Fruit fly (Drosophila melanogaster) whole organism, embryonic: ENCODE results near the gene Stat92E.

Experiments
- Bgb ChIP-seq: fragments of 200-800 bp; sonication (Bioruptor generic); IDR thresholded peaks from 2 replicates; pipeline ENCODE4 v1.3.6; 2022; ENCODE audit warnings: missing biosample characterization, missing genetic modification characterization; ENCODE audit not compliant: partially characterized antibody
- CG10147 ChIP-seq: fragments of 200-800 bp; sonication (Bioruptor generic); optimal IDR thresholded peaks from 2 replicates; lab custom pipeline; 2019; ENCODE audit warnings: missing biosample characterization, mild to moderate bottlenecking, missing genetic modification characterization, moderate library complexity
- CG10209 ChIP-seq: fragments of 200-800 bp; sonication (Bioruptor generic); optimal IDR thresholded peaks from 3 replicates; lab custom pipeline; 2017; ENCODE audit warnings: missing biosample characterization, mild to moderate bottlenecking, missing genetic modification characterization, missing genetic modification reagents
- CG10274 ChIP-seq: fragments of 200-800 bp; sonication (Bioruptor generic); optimal IDR thresholded peaks from 3 replicates; lab custom pipeline; 2017; ENCODE audit warnings: missing biosample characterization, mild to moderate bottlenecking, missing genetic modification characterization
- CG11085 ChIP-seq: fragments of 200-800 bp; sonication (Bioruptor generic); IDR thresholded peaks from 2 replicates; pipeline ENCODE4 v1.3.6; 2022; ENCODE audit warnings: missing biosample characterization, missing genetic modification characterization
- CG12155 ChIP-seq: fragments of 200-800 bp; sonication (Bioruptor generic); optimal IDR thresholded peaks from 3 replicates; lab custom pipeline; 2016; ENCODE audit warnings: missing biosample characterization, missing genetic modification characterization
- CG12219 ChIP-seq: fragments of 200-800 bp; sonication (Bioruptor generic); optimal IDR thresholded peaks from 3 replicates; lab custom pipeline; 2018; ENCODE audit warnings: missing biosample characterization, mild to moderate bottlenecking, missing genetic modification characterization
- CG12744 ChIP-seq: fragments of 200-800 bp; sonication (Bioruptor generic); optimal IDR thresholded peaks from 2 replicates; lab custom pipeline; 2016; ENCODE audit warnings: missing biosample characterization, missing genetic modification characterization
- CG1529 ChIP-seq: fragments of 200-800 bp; sonication (Bioruptor generic); optimal IDR thresholded peaks from 3 replicates; lab custom pipeline; 2018; ENCODE audit warnings: missing biosample characterization, missing genetic modification characterization
- CG1603 ChIP-seq: fragments of 200-800 bp; sonication (Bioruptor generic); optimal IDR thresholded peaks from 2 replicates; lab custom pipeline; 2019; ENCODE audit warnings: missing biosample characterization, mild to moderate bottlenecking, missing genetic modification characterization, moderate library complexity
- CG17912 ChIP-seq: fragments of 200-800 bp; sonication (Bioruptor generic); optimal IDR thresholded peaks from 2 replicates; lab custom pipeline; 2018; ENCODE audit warnings: missing biosample characterization, mild to moderate bottlenecking, missing genetic modification characterization
- CG18011 ChIP-seq: fragments of 200-800 bp; sonication (Bioruptor generic); optimal IDR thresholded peaks from 2 replicates; lab custom pipeline; 2017; ENCODE audit warnings: missing biosample characterization, missing genetic modification characterization, mild to moderate bottlenecking, moderate library complexity, missing genotype
- CG2202 ChIP-seq: fragments of 200-800 bp; sonication (Bioruptor generic); optimal IDR thresholded peaks from 2 replicates; lab custom pipeline; 2018; ENCODE audit warnings: missing biosample characterization, mild to moderate bottlenecking, missing genetic modification characterization
- CG3163 ChIP-seq: fragments of 200-800 bp; sonication (Bioruptor generic); optimal IDR thresholded peaks from 3 replicates; lab custom pipeline; 2016; ENCODE audit warnings: missing biosample characterization, missing genetic modification characterization
- CG3281 ChIP-seq: fragments of 200-800 bp; sonication (Bioruptor generic); optimal IDR thresholded peaks from 3 replicates; lab custom pipeline; 2017; ENCODE audit warnings: missing biosample characterization, mild to moderate bottlenecking, missing genetic modification characterization
- CG3995 ChIP-seq: fragments of 200-800 bp; sonication (Bioruptor generic); optimal IDR thresholded peaks from 3 replicates; lab custom pipeline; 2016; ENCODE audit warnings: missing biosample characterization, missing genetic modification characterization
- CG4404 ChIP-seq: fragments of 200-800 bp; sonication (Bioruptor generic); IDR thresholded peaks from 2 replicates; pipeline ENCODE4 v1.3.6; 2022; ENCODE audit warnings: missing biosample characterization, missing genetic modification characterization
- CG4707 ChIP-seq: fragments of 200-800 bp; sonication (Bioruptor generic); optimal IDR thresholded peaks from 2 replicates; lab custom pipeline; 2018; ENCODE audit warnings: missing biosample characterization, mild to moderate bottlenecking, missing genetic modification characterization, moderate library complexity
- CG7556 ChIP-seq: fragments of 200-800 bp; sonication (Bioruptor generic); optimal IDR thresholded peaks from 2 replicates; lab custom pipeline; 2017; ENCODE audit warnings: missing biosample characterization, mild to moderate bottlenecking, missing genetic modification characterization
- CG7928 ChIP-seq: fragments of 200-800 bp; sonication (Bioruptor generic); optimal IDR thresholded peaks from 2 replicates; lab custom pipeline; 2017; ENCODE audit warnings: missing biosample characterization, mild to moderate bottlenecking, missing genetic modification characterization
- CG9437 ChIP-seq: fragments of 200-800 bp; sonication (Bioruptor generic); optimal IDR thresholded peaks from 2 replicates; lab custom pipeline; 2018; ENCODE audit warnings: missing biosample characterization, mild to moderate bottlenecking, missing genetic modification characterization
- Camta ChIP-seq: fragments of 200-800 bp; sonication (Bioruptor generic); optimal IDR thresholded peaks from 2 replicates; lab custom pipeline; 2016; ENCODE audit warnings: missing biosample characterization, missing genetic modification characterization
- Chrac-16 ChIP-seq: fragments of 200-800 bp; sonication (Bioruptor generic); optimal IDR thresholded peaks from 3 replicates; lab custom pipeline; 2016; ENCODE audit warnings: missing biosample characterization, missing genetic modification characterization
- Eip74EF ChIP-seq, 2 experiments: fragments of 200-800 bp in 1 of 2; fragments of >200 bp in 1 of 2; sonication (Bioruptor generic) in 1 of 2; optimal IDR thresholded peaks; 2 replicates each; lab custom pipeline; 2017 to 2019; ENCODE audit warnings: missing biosample characterization in 2 of 2, missing genetic modification characterization in 2 of 2, mild to moderate bottlenecking in 1 of 2, moderate library complexity in 1 of 2
- MESR4 ChIP-seq: fragments of 200-800 bp; sonication (Bioruptor generic); optimal IDR thresholded peaks from 2 replicates; lab custom pipeline; 2018; ENCODE audit warnings: missing biosample characterization, mild to moderate bottlenecking, missing genetic modification characterization, moderate library complexity
- NK7.1 ChIP-seq: fragments of 200-800 bp; sonication (Bioruptor generic); optimal IDR thresholded peaks from 3 replicates; lab custom pipeline; 2016; ENCODE audit warnings: missing biosample characterization, missing genetic modification characterization
- Oaz ChIP-seq: fragments of 200-800 bp; sonication (Bioruptor generic); IDR thresholded peaks from 2 replicates; pipeline ENCODE4 v1.3.6; 2022; ENCODE audit warnings: missing biosample characterization, missing genetic modification characterization
- Six4 ChIP-seq: fragments of 200-800 bp; sonication (Bioruptor generic); optimal IDR thresholded peaks from 2 replicates; lab custom pipeline; 2016; ENCODE audit warnings: missing biosample characterization, missing genetic modification characterization
- Sox100B ChIP-seq: fragments of 200-800 bp; sonication (Bioruptor generic); optimal IDR thresholded peaks from 3 replicates; lab custom pipeline; 2018; ENCODE audit warnings: missing biosample characterization, mild to moderate bottlenecking, missing genetic modification characterization
- Taf1 ChIP-seq: fragments of 200-800 bp; sonication (Bioruptor generic); IDR thresholded peaks from 2 replicates; pipeline ENCODE4 v1.3.6; 2022; ENCODE audit warnings: missing biosample characterization, missing genetic modification characterization
- Xbp1 ChIP-seq: fragments of 200-800 bp; sonication (Bioruptor generic); optimal IDR thresholded peaks from 3 replicates; lab custom pipeline; 2016; ENCODE audit warnings: missing biosample characterization, mild to moderate bottlenecking, missing genetic modification characterization
- ash1 ChIP-seq: fragments of 200-800 bp; sonication (Bioruptor generic); optimal IDR thresholded peaks from 2 replicates; lab custom pipeline; 2018; ENCODE audit warnings: missing biosample characterization, mild to moderate bottlenecking, missing genetic modification characterization
- btn ChIP-seq: fragments of 200-800 bp; sonication (Bioruptor generic); optimal IDR thresholded peaks from 2 replicates; lab custom pipeline; 2016; ENCODE audit warnings: missing biosample characterization, missing genetic modification characterization
- crol ChIP-seq: fragments of 200-800 bp; sonication (Bioruptor generic); IDR thresholded peaks from 2 replicates; pipeline ENCODE4 v1.3.6; 2022; ENCODE audit warnings: missing biosample characterization, missing genetic modification characterization
- dm ChIP-seq: fragments of 200-800 bp; sonication (Bioruptor generic); optimal IDR thresholded peaks from 3 replicates; lab custom pipeline; 2016; ENCODE audit warnings: missing biosample characterization, missing genetic modification characterization
- dysf ChIP-seq: fragments of 200-800 bp; sonication (Bioruptor generic); IDR thresholded peaks from 3 replicates; pipeline ENCODE4 v1.3.6; 2022; ENCODE audit warnings: missing biosample characterization, missing genetic modification characterization
- eyg ChIP-seq: fragments of 200-800 bp; sonication (Bioruptor generic); optimal IDR thresholded peaks from 3 replicates; lab custom pipeline; 2016; ENCODE audit warnings: missing biosample characterization, missing genetic modification characterization
- ftz-f1 ChIP-seq: fragments of 200-800 bp; sonication (Bioruptor generic); optimal IDR thresholded peaks from 2 replicates; lab custom pipeline; 2016; ENCODE audit warnings: missing biosample characterization, missing genetic modification characterization
- hb ChIP-seq: fragments of 200-800 bp; sonication (Bioruptor generic); IDR thresholded peaks from 3 replicates; pipeline ENCODE4 v1.3.6; 2022; ENCODE audit warnings: missing biosample characterization, missing genetic modification characterization; ENCODE audit not compliant: partially characterized antibody
- jing ChIP-seq: fragments of 200-800 bp; sonication (Bioruptor generic); optimal IDR thresholded peaks from 2 replicates; lab custom pipeline; 2018; ENCODE audit warnings: missing biosample characterization, mild to moderate bottlenecking, missing genetic modification characterization
- mirr ChIP-seq: fragments of 200-800 bp; sonication (Bioruptor generic); optimal IDR thresholded peaks from 3 replicates; lab custom pipeline; 2018; ENCODE audit warnings: missing biosample characterization, mild to moderate bottlenecking, missing genetic modification characterization
- sc ChIP-seq, 3 experiments: fragments of >200 bp in 2 of 3; fragments of 200-800 bp in 1 of 3; sonication (Bioruptor generic) in 1 of 3; optimal IDR thresholded peaks; 2 replicates in 2 of 3; 3 replicates in 1 of 3; lab custom pipeline; 2017; ENCODE audit warnings: mild to moderate bottlenecking in 1 of 3, missing biosample characterization in 1 of 3, missing genetic modification characterization in 1 of 3, missing genetic modification reagents in 1 of 3
- scrt ChIP-seq: fragments of 200-800 bp; sonication (Bioruptor generic); optimal IDR thresholded peaks from 2 replicates; lab custom pipeline; 2018; ENCODE audit warnings: missing biosample characterization, mild to moderate bottlenecking, missing genetic modification characterization, moderate library complexity
- sd ChIP-seq: fragments of 200-800 bp; sonication (Bioruptor generic); optimal IDR thresholded peaks from 3 replicates; lab custom pipeline; 2018; ENCODE audit warnings: missing biosample characterization, mild to moderate bottlenecking, missing genetic modification characterization, moderate library complexity
- tll ChIP-seq, 2 experiments: fragments of 200-800 bp in 1 of 2; fragments of >200 bp in 1 of 2; sonication (Bioruptor generic) in 1 of 2; optimal IDR thresholded peaks; 2 replicates each; lab custom pipeline; 2017 to 2019; ENCODE audit warnings: missing biosample characterization in 2 of 2, missing genetic modification characterization in 2 of 2, mild to moderate bottlenecking in 1 of 2, moderate library complexity in 1 of 2
- ttk ChIP-seq: fragments of 200-800 bp; sonication (Bioruptor generic); IDR thresholded peaks from 2 replicates; pipeline ENCODE4 v2.1.2; 2022; ENCODE audit warnings: missing biosample characterization, missing genetic modification characterization
- vvl ChIP-seq: fragments of 200-800 bp; sonication (Bioruptor generic); IDR thresholded peaks from 2 replicates; pipeline ENCODE4 v1.3.6; 2022; ENCODE audit warnings: missing biosample characterization, missing genetic modification characterization
- wek ChIP-seq: fragments of 200-800 bp; sonication (Bioruptor generic); optimal IDR thresholded peaks from 3 replicates; lab custom pipeline; 2018; ENCODE audit warnings: missing biosample characterization, mild to moderate bottlenecking, missing genetic modification characterization, moderate library complexity
- wor ChIP-seq: fragments of 200-800 bp; sonication (Bioruptor generic); IDR thresholded peaks from 2 replicates; pipeline ENCODE4 v1.3.6; 2022; ENCODE audit warnings: missing biosample characterization, missing genetic modification characterization
- yki ChIP-seq: fragments of >200 bp; optimal IDR thresholded peaks from 3 replicates; lab custom pipeline; 2018

Stat92E gene

DNA sequence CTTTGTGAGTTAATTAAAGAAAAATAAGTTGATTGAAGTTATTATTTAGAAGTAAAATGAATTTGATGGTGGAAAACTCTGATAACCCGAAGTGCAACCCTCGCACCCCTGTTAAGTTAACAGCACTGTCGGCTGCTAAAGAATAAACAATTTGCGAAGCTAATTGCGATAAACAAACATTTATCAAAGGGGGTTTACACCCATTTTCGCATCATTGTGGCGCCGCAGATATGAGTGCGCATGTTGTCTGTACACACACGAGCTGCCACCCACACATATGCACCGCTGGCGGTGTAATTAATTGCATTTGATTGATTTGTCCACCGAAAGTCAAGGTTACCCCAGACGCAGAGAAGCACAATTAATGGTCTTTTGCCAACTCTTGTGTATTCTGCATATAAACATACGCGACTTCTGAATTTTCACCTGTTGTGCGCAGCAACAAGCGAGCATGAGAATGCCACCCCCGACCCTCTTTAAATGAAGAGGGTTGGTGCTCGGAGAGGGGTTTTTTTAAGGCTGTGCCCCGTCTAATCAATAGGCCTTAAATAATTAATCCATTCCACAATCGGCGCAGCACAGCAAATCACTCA, 528 bp downstream of the Stat92E start:
- TF ChIP-seq eyg (peak; percentile 10), ash1 (GFP tag; lab: Kevin White, UChicago) (no peak), yki (lab: Kevin White, UChicago) (no peak), Six4 (GFP tag; lab: Kevin White, UChicago) (no peak), CG2202 (tag; lab: Kevin White, UChicago) (no peak), CG11085 (no peak), CG3163 (GFP tag; lab: Kevin White, UChicago) (no peak), Chrac-16 (no peak), Bgb (peak; percentile 6; the same call in 1 of the 2 replicates), CG10274 (GFP tag; lab: Kevin White, UChicago) (no peak), NK7.1 (GFP tag; lab: Kevin White, UChicago) (no peak), MESR4 (peak; percentile 24), CG7556 (no peak), CG3995 (GFP tag; lab: Kevin White, UChicago) (no peak), crol (GFP tag; lab: Robert Waterston, UW) (no peak), CG1529 (GFP tag; lab: Kevin White, UChicago) (no peak), CG10147 (GFP tag; lab: Kevin White, UChicago) (no peak), CG3281 (GFP tag; lab: Kevin White, UChicago) (peak; percentile 0), Oaz (GFP tag; lab: Robert Waterston, UW) (no peak), Taf1 (no peak), ttk (GFP tag; lab: Robert Waterston, UW) (no peak), wor (GFP tag; lab: Robert Waterston, UW) (no peak), mirr (GFP tag; lab: Kevin White, UChicago) (peak; percentile 42), dm (GFP tag; lab: Kevin White, UChicago) (no peak), CG1603 (tag; lab: Kevin White, UChicago) (peak; percentile 14), CG9437 (GFP tag; lab: Kevin White, UChicago) (no peak), CG18011 (GFP tag; lab: Kevin White, UChicago) (no peak), wek (GFP tag; lab: Kevin White, UChicago) (peak; percentile 24), jing (GFP tag; lab: Kevin White, UChicago) (no peak), Xbp1 (no peak), dysf (GFP tag; lab: Robert Waterston, UW) (no peak), CG4404 (GFP tag; lab: Robert Waterston, UW) (no peak), sd (tag; lab: Kevin White, UChicago) (no peak), Camta (no peak), CG7928 (GFP tag; lab: Kevin White, UChicago) (peak; percentile 80), btn (GFP tag; lab: Kevin White, UChicago) (no peak), CG10209 (GFP tag; lab: Kevin White, UChicago) (no peak), Eip74EF (GFP tag; optimal IDR thresholded peaks at IDR 0.05; lab: Kevin White, UChicago) (no peak), vvl (GFP tag; lab: Robert Waterston, UW) (no peak), CG4707 (GFP tag; lab: Kevin White, UChicago) (no peak), scrt (GFP tag; lab: Kevin White, UChicago) (peak; percentile 97), sc (optimal IDR thresholded peaks at IDR 0.05; lab: Kevin White, UChicago) (no peak), sc (GFP tag; optimal IDR thresholded peaks at IDR 0.05; lab: Kevin White, UChicago) (no peak), ftz-f1 (peak; percentile 8), CG17912 (no peak), CG12219 (GFP tag; lab: Kevin White, UChicago) (no peak), CG12744 (GFP tag; lab: Kevin White, UChicago) (no peak), hb (no peak), CG12155 (GFP tag; lab: Kevin White, UChicago) (no peak), tll (GFP tag; optimal IDR thresholded peaks at IDR 0.05; lab: Kevin White, UChicago) (peak in 1 of 2 experiments; percentile 74), Sox100B (GFP tag; lab: Kevin White, UChicago) (no peak)
